Fruit fly (Drosophila melanogaster) whole organism, pupa: ENCODE results near the gene CG15880.

Experiments
- CG8301 ChIP-seq: fragments of 200-800 bp; sonication (Bioruptor generic); optimal IDR thresholded peaks from 2 replicates; lab custom pipeline; 2018; ENCODE audit warnings: missing biosample characterization, mild to moderate bottlenecking, missing genetic modification characterization
- CG9948 ChIP-seq: fragments of 200-800 bp; sonication (Bioruptor generic); optimal IDR thresholded peaks from 2 replicates; lab custom pipeline; 2018; ENCODE audit warnings: missing biosample characterization, mild to moderate bottlenecking, missing genetic modification characterization, moderate library complexity
- Pif1A ChIP-seq: fragments of 200-800 bp; sonication (Bioruptor generic); optimal IDR thresholded peaks from 3 replicates; lab custom pipeline; 2016; ENCODE audit warnings: missing biosample characterization, missing genetic modification characterization
- rn ChIP-seq: fragments of 200-800 bp; sonication (Bioruptor generic); IDR thresholded peaks from 2 replicates; pipeline ENCODE4 v1.3.6; 2022; ENCODE audit warnings: missing biosample characterization, missing genetic modification characterization

DNA sequence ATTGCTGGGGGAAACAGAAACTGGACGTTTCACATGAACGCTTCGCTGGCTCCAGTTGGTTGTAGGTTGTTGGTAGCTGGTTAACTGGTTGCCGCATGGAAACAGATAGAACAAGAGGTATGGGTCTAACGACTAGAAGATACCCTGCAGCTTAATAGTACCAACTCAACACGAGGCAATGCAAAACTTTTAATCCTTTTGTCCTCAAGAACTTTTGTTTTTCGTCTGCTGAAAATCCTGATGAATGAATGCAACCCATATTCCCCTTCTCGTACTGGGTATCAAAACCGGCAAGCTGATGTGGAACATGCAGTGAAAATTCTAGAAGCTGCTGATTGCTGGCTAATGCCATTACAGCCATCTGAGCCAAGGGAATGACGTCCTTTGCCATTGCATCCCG is 20.2 kb upstream of the CG15880 start:
- TF ChIP-seq CG9948 (tag; lab: Kevin White, UChicago) (peak; percentile 75), rn (GFP tag; lab: Robert Waterston, UW) (peak; percentile 57), Pif1A (GFP tag; lab: Kevin White, UChicago) (no peak), CG8301 (tag; lab: Kevin White, UChicago) (peak; percentile 88)
